Worm (Caenorhabditis elegans): Measurements from ENCODE around the gene F45H10.2.

The F45H10.2 gene

DNA sequence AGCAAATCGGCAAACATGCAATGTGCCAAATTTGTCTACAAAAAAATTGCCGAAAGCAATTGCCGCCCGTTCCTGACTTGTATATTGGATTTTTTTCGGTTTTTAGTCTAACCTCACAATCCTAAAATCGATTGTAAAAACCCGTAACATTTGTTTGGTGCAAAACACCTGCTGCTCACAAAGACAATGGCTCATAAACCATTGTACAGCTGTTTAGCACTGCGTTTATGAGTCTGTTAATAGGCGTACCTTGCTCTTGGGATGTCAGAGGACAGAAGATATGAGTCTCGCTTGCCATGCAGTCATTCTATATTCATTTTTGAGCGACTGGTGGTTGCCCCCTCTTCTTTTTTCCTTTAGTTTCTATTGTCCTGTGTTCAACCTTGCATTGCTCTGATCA, 20.7 kb downstream of the F45H10.2 start, which contains the start of gene E01G4.5:
E01G4.5 (plus strand) TSS at position 301 of the 400 bp plus-strand sequence.
- TF ChIP-seq ZK546.5 (tag; optimal IDR thresholded peaks at IDR 0.05), result no peak

DNA sequence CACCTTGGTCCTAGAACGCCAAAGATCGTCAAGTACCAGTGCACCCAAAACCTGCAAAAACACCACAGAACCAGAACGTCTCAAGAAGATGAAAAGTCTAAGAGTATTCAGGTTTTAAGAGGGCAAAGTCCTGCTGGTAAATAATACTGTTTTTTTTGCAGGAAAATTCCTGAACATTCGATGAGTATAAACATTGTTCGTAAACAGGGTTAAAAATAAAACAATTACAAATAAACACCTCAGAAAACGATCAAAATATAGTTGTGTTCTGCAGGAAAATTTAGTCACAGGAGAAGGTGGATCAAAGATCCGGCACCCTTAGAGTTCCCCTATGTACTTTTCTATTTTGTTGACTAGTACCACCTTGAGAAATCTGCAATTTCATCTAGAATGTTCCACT, 22.2 kb downstream of the F45H10.2 start:
- TF ChIP-seq sma-9 (GFP tag; optimal IDR thresholded peaks at IDR 0.05) (no peak), sma-9 (tag; optimal IDR thresholded peaks at IDR 0.05) (no peak), nhr-77 (tag; optimal IDR thresholded peaks at IDR 0.05) (no peak), mab-5 (tag; optimal IDR thresholded peaks at IDR 0.05) (no peak), unc-62 (GFP tag; optimal IDR thresholded peaks at IDR 0.05) (no peak), lin-13 (GFP tag; optimal IDR thresholded peaks at IDR 0.05) (no peak)

DNA sequence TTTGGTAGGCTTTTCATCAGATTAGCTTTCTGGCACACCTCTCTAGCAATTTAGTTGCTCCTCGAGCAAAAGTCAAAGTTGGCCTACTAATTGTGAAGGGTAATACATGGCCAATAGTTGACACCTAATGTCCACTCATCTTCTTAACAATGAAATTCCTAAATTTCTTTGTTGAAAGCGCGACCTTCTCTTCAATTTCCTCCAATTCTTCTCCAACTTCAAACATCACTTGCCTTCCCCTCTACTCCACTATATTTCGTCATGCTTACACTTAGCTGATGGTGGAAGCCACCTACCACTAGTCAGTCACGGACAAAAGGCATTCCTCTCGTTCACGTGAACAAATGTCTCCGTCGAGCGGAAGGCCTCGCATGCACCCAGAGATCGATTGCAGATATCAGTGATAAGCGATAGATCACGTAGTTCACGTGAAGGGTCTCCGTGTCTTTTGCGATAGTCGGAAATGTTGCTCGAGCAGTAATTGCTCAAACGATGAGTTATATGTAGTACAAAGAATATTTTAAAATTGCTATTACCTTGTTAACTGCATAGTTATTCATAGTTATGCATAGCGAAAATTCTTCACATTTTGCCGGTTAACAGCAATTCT, 23.7 kb downstream of the F45H10.2 start, which contains the start of gene E01G4.3:
E01G4.3 (minus strand) TSS at position 560 of the 610 bp plus-strand sequence.
- TF ChIP-seq peb-1 (tag; optimal IDR thresholded peaks at IDR 0.05), result no peak
- no peak for TF ChIP-seq nhr-11 (tag; optimal IDR thresholded peaks at IDR 0.05)
- peak; percentile 82 for TF ChIP-seq nhr-25 (tag; optimal IDR thresholded peaks at IDR 0.05)
- TF ChIP-seq elt-1 (tag; optimal IDR thresholded peaks at IDR 0.05), result no peak
- TF ChIP-seq snpc-4 (tag; optimal IDR thresholded peaks at IDR 0.05), result no peak
- peak; percentile 97 for TF ChIP-seq nhr-129 (tag; optimal IDR thresholded peaks at IDR 0.05)
- TF ChIP-seq nhr-21 (tag; optimal IDR thresholded peaks at IDR 0.05), result peak; percentile 91
- TF ChIP-seq unc-55 (GFP tag; optimal IDR thresholded peaks at IDR 0.05), result no peak
- no peak for TF ChIP-seq unc-62 (GFP tag; optimal IDR thresholded peaks at IDR 0.05)
- no peak for TF ChIP-seq ZK546.5 (tag; optimal IDR thresholded peaks at IDR 0.05)
- no peak for TF ChIP-seq mab-5 (tag; optimal IDR thresholded peaks at IDR 0.05)
- TF ChIP-seq sma-3 (GFP tag; optimal IDR thresholded peaks at IDR 0.05), result peak; percentile 59
- TF ChIP-seq lin-39 (tag; optimal IDR thresholded peaks at IDR 0.05), result no peak
- peak; percentile 80 for TF ChIP-seq egl-27 (tag; optimal IDR thresholded peaks at IDR 0.05)
- peak; percentile 43 for TF ChIP-seq mdl-1 (tag; optimal IDR thresholded peaks at IDR 0.05)
- peak; percentile 80 for TF ChIP-seq F13H6.1 (tag; optimal IDR thresholded peaks at IDR 0.05)
- TF ChIP-seq sma-9 (GFP tag; optimal IDR thresholded peaks at IDR 0.05), result peak; percentile 98
- no peak for TF ChIP-seq sma-9 (tag; optimal IDR thresholded peaks at IDR 0.05)
- peak; percentile 63 for TF ChIP-seq C34F6.9 (tag; optimal IDR thresholded peaks at IDR 0.05)
- TF ChIP-seq skn-1 (tag; optimal IDR thresholded peaks at IDR 0.05), result no peak
- no peak for TF ChIP-seq lin-13 (GFP tag; optimal IDR thresholded peaks at IDR 0.05)
- TF ChIP-seq lsy-2 (tag; optimal IDR thresholded peaks at IDR 0.05), result peak in 1 of 2 experiments; percentile 59
- no peak for TF ChIP-seq sem-4 (tag; optimal IDR thresholded peaks at IDR 0.05)
- TF ChIP-seq nhr-237 (tag; optimal IDR thresholded peaks at IDR 0.05), result no peak
- no peak for TF ChIP-seq nhr-12 (tag; optimal IDR thresholded peaks at IDR 0.05)
- peak; percentile 88 for TF ChIP-seq fos-1 (tag; optimal IDR thresholded peaks at IDR 0.05)
- peak; percentile 27 for TF ChIP-seq blmp-1 (tag; optimal IDR thresholded peaks at IDR 0.05; ENCODE audit: insufficient read depth)
- peak; percentile 77 for TF ChIP-seq crh-2 (tag; optimal IDR thresholded peaks at IDR 0.05)
- TF ChIP-seq Y55F3AM.14 (GFP tag; optimal IDR thresholded peaks at IDR 0.05), result peak; percentile 12
- TF ChIP-seq gmeb-1 (tag; optimal IDR thresholded peaks at IDR 0.05), result peak; percentile 44
- no peak for TF ChIP-seq dmd-4 (tag; optimal IDR thresholded peaks at IDR 0.05)
- TF ChIP-seq elt-3 (tag; optimal IDR thresholded peaks at IDR 0.05), result no peak
- TF ChIP-seq lin-11 (tag; optimal IDR thresholded peaks at IDR 0.05), result no peak
- no peak for TF ChIP-seq alr-1 (tag; optimal IDR thresholded peaks at IDR 0.05)
- TF ChIP-seq mbf-1 (tag; optimal IDR thresholded peaks at IDR 0.05), result no peak
- no peak for TF ChIP-seq ztf-1 (GFP tag; conservative IDR thresholded peaks at IDR 0.05)

DNA sequence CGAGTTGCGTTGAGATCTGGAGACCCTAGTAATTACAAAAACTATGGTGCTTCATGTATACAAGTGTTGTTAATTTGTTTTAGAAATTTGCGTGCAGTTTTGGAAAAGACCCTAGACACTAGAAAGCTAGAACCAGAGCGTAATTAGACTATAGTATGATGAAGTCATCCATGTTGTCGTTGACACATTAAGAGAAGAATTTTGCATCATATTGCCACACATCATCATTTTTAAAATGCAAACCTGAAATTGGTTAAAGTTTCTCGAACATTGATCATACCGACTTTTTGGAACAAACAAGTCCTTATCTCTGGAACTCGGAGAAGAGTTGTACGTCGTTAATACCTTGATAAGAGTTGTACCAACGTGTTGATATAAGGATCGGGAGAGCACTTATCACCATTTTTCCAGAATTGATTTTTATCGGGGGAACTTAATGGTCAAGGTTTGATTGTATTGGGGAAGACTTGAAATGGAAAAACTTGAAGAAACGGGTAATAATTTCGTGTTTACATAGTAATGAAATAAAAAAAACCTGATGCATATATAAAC, 24.9 kb downstream of the F45H10.2 start:
- TF ChIP-seq crh-2 (tag; optimal IDR thresholded peaks at IDR 0.05) (peak; percentile 69), egl-27 (tag; optimal IDR thresholded peaks at IDR 0.05) (no peak), F13H6.1 (tag; optimal IDR thresholded peaks at IDR 0.05) (peak; percentile 18), fos-1 (tag; optimal IDR thresholded peaks at IDR 0.05) (peak; percentile 86), unc-62 (GFP tag; optimal IDR thresholded peaks at IDR 0.05) (no peak), nhr-129 (tag; optimal IDR thresholded peaks at IDR 0.05) (peak; percentile 54), mbf-1 (tag; optimal IDR thresholded peaks at IDR 0.05) (no peak), skn-1 (tag; optimal IDR thresholded peaks at IDR 0.05) (no peak), R02D3.7 (tag; optimal IDR thresholded peaks at IDR 0.05) (no peak), C34F6.9 (tag; optimal IDR thresholded peaks at IDR 0.05) (no peak), ama-1 (optimal IDR thresholded peaks at IDR 0.05) (no peak), sma-3 (GFP tag; optimal IDR thresholded peaks at IDR 0.05) (peak; percentile 32), elt-1 (tag; optimal IDR thresholded peaks at IDR 0.05) (no peak), ceh-16 (tag; optimal IDR thresholded peaks at IDR 0.05) (no peak), nhr-237 (tag; optimal IDR thresholded peaks at IDR 0.05) (no peak), elt-3 (tag; optimal IDR thresholded peaks at IDR 0.05) (no peak), ceh-82 (tag; optimal IDR thresholded peaks at IDR 0.05) (no peak), sma-9 (GFP tag; optimal IDR thresholded peaks at IDR 0.05) (peak; percentile 92), sma-9 (tag; optimal IDR thresholded peaks at IDR 0.05) (no peak), nhr-77 (tag; optimal IDR thresholded peaks at IDR 0.05) (no peak), peb-1 (tag; optimal IDR thresholded peaks at IDR 0.05) (no peak)

Measured in whole organism, L2 larva.